Worm (Caenorhabditis elegans) whole organism, L4 larva: ENCODE results near the gene unk-1.

Experiments used
- R02D3.7 ChIP-seq: fragments of 150-350 bp; sonication (generic microtip); optimal IDR thresholded peaks from 3 replicates; lab custom pipeline; 2014; ENCODE audit warnings: missing biosample characterization, missing genetic modification characterization
- ceh-28 ChIP-seq: fragments of 150-350 bp; optimal IDR thresholded peaks from 2 replicates; lab custom pipeline; 2014; ENCODE audit warnings: missing biosample characterization, missing genetic modification reagents, missing genetic modification characterization
- fos-1 ChIP-seq: fragments of 150-350 bp; optimal IDR thresholded peaks from 2 replicates; lab custom pipeline; 2014; ENCODE audit warnings: missing biosample characterization, missing genetic modification characterization
- lin-39 ChIP-seq: fragments of 150-350 bp; optimal IDR thresholded peaks from 2 replicates; lab custom pipeline; 2014; ENCODE audit warnings: missing biosample characterization, missing genetic modification reagents, missing genetic modification characterization
- mep-1 ChIP-seq: fragments of 150-350 bp; sonication (generic microtip); optimal IDR thresholded peaks from 3 replicates; lab custom pipeline; 2014; ENCODE audit warnings: missing biosample characterization, missing genetic modification characterization
- nhr-11 ChIP-seq: fragments of 150-350 bp; optimal IDR thresholded peaks from 2 replicates; lab custom pipeline; 2014; ENCODE audit warnings: missing biosample characterization, missing genetic modification characterization
- nhr-237 ChIP-seq: sonication (generic microtip); optimal IDR thresholded peaks from 2 replicates; lab custom pipeline; 2017; ENCODE audit warnings: missing biosample characterization, missing genetic modification characterization
- nhr-6 ChIP-seq: fragments of 150-350 bp; optimal IDR thresholded peaks from 2 replicates; lab custom pipeline; 2014; ENCODE audit warnings: missing biosample characterization, missing genetic modification characterization
- saeg-2 ChIP-seq: fragments of 200-800 bp; sonication (Bioruptor generic); IDR thresholded peaks from 2 replicates; pipeline ENCODE4 v1.3.6; 2022; ENCODE audit warnings: missing genetic modification reagents, missing genetic modification characterization, missing compliant biosample characterization
- zag-1 ChIP-seq: fragments of 150-350 bp; optimal IDR thresholded peaks from 2 replicates; lab custom pipeline; 2014; ENCODE audit warnings: missing biosample characterization, missing genetic modification characterization

DNA sequence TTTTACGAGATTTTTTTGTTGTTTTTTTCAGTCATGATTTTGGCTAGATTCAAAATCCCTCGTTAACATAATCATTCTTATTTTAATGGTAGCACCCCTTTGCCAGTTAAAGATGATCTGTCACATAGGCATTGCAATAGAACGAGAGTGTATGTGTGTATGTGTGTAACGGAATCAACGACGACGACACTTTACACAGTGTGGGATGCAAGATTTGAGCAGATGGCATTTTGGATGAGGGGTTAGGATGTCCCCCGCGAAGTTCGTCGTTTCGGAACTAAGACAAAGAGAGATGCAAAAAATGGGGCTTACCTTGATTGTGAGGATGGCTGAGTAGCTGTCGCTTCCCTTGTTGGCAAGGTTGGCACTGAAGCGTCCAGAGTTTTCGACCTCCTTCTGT, 37.3 kb downstream of the unk-1 start:
- TF ChIP-seq mep-1 (tag; lab: Kevin White, UChicago): no peak
- no peak for TF ChIP-seq fos-1 (tag; lab: Kevin White, UChicago)
- TF ChIP-seq ceh-28 (tag; lab: Kevin White, UChicago): no peak
- TF ChIP-seq nhr-11: no peak
- TF ChIP-seq zag-1 (tag; lab: Kevin White, UChicago): no peak
- no peak for TF ChIP-seq lin-39
- TF ChIP-seq R02D3.7 (tag; lab: Kevin White, UChicago): no peak
- TF ChIP-seq saeg-2 (GFP tag; lab: Robert Waterston, UW): no peak
- no peak for TF ChIP-seq nhr-6 (tag; lab: Kevin White, UChicago)
- no peak for TF ChIP-seq nhr-237 (tag; lab: Kevin White, UChicago)
